Worm (Caenorhabditis elegans): ENCODE data around the gene dnc-2.

ce11 chrIII:5959049-5959448 is 33.5 kb upstream of the dnc-2 start:
- TF ChIP-seq tab-1 (GFP tag; IDR thresholded peaks at IDR 0.05): no peak
- TF ChIP-seq cog-1 (tag; optimal IDR thresholded peaks at IDR 0.05): no peak

Measured in whole organism, midembryonic.